Fruit fly (Drosophila melanogaster) whole organism, adult: ENCODE measurements around the gene yellow-e.

ENCODE experiments used
- CG11617 ChIP-seq: fragments of 200-800 bp; sonication (Bioruptor generic); optimal IDR thresholded peaks from 2 replicates; lab custom pipeline; 2017; ENCODE audit warnings: mild to moderate bottlenecking, missing biosample characterization, missing genetic modification reagents, missing genetic modification characterization
- CG14711 ChIP-seq: fragments of 200-800 bp; sonication (Bioruptor generic); optimal IDR thresholded peaks from 2 replicates; lab custom pipeline; 2018; ENCODE audit warnings: missing biosample characterization, mild to moderate bottlenecking, missing genetic modification characterization, moderate library complexity
- Mnt ChIP-seq: fragments of 200-800 bp; sonication (Bioruptor generic); optimal IDR thresholded peaks from 2 replicates; lab custom pipeline; 2016; ENCODE audit warnings: missing biosample characterization, mild to moderate bottlenecking, missing genetic modification characterization
- kay ChIP-seq: fragments of 200-800 bp; sonication (Bioruptor generic); peaks from one replicate; lab custom pipeline; 2016; ENCODE audit warnings: missing biosample characterization, missing genetic modification characterization, borderline replicate concordance
- pad ChIP-seq: fragments of 200-800 bp; sonication (Bioruptor generic); optimal IDR thresholded peaks from 3 replicates; lab custom pipeline; 2017; ENCODE audit warnings: missing biosample characterization, missing genetic modification characterization, mild to moderate bottlenecking, moderate library complexity, missing genetic modification reagents
- toe ChIP-seq: fragments of 200-800 bp; sonication (Bioruptor generic); optimal IDR thresholded peaks from 2 replicates; lab custom pipeline; 2016; ENCODE audit warnings: missing biosample characterization, missing genetic modification characterization

dm6 chr3R:13419979-13420378, 4.9 kb upstream of the yellow-e start, which contains the start of gene Ir87a:
- TF ChIP-seq pad (no peak), toe (GFP tag; lab: Kevin White, UChicago) (no peak), kay (GFP tag; lab: Kevin White, UChicago) (no peak), Mnt (no peak), CG11617 (GFP tag; lab: Kevin White, UChicago) (no peak), CG14711 (tag; lab: Kevin White, UChicago) (no peak)
